Fruit fly (Drosophila melanogaster) Kc167 (cell line): Measurements from ENCODE around the gene Cka.

Source experiments
- Myc ChIP-seq: fragments of >200 bp; optimal IDR thresholded peaks from 2 replicates; lab custom pipeline; 2017; ENCODE audit warnings: missing external identifiers
- psq ChIP-seq: fragments of >200 bp; optimal IDR thresholded peaks from 2 replicates; lab custom pipeline; 2017; ENCODE audit warnings: missing external identifiers

DNA sequence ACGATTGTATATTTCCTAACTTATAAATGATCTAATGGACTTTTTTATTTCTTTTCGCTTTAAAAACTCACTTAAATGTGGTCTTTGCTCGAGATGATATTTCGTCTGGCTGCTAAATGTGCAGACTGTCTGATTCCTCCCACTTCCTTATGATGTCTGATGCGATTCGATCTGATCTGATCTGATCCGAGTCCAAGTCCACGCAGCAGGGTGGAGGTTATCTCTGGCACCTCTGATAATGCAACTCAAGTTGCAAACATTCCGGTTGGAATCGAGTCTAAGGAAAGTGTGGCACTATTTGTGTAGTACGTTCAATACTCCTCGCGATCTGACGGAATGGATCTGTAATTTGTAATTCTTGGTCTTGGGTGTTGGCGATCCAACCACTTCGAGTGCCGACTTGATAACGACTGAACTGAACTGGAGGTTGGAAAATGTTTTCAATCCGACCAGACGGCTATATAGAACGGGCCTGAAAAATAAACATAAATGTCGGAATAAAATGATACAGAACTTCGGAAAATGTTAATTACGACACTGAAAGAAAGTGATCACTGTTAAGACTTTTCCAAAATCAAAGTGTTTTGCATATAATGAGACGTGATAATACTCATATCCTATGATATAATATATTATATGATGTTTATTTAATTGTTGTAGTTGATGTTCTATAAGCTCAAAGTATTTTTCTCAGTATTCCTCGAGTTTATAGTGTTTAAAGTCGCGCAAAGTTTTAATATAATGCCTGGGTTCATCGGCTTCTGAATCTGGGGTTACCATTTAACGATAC, 33.0 kb upstream of the Cka start:
- no peak for TF ChIP-seq psq (lab: Kevin White, UChicago)
- no peak for TF ChIP-seq Myc (lab: Kevin White, UChicago)
